Worm (Caenorhabditis elegans): ENCODE results near the gene F54C8.6.

ce11 chrIII:9467095-9467494 lies 17.4 kb upstream of the F54C8.6 start, which contains the start of gene baf-1:
- TF ChIP-seq nhr-77 (tag; optimal IDR thresholded peaks at IDR 0.05): no peak
- no peak for TF ChIP-seq nhr-28 (tag; optimal IDR thresholded peaks at IDR 0.05)
- peak; percentile 84 for TF ChIP-seq pha-4 (tag; optimal IDR thresholded peaks at IDR 0.05)
- peak; percentile 51 for TF ChIP-seq snpc-4 (tag; optimal IDR thresholded peaks at IDR 0.05)
- TF ChIP-seq mdl-1 (tag; optimal IDR thresholded peaks at IDR 0.05): no peak
- no peak for TF ChIP-seq tbx-2 (tag; optimal IDR thresholded peaks at IDR 0.05)
- TF ChIP-seq fkh-2 (tag; optimal IDR thresholded peaks at IDR 0.05): no peak
- no peak for TF ChIP-seq elt-3 (tag; optimal IDR thresholded peaks at IDR 0.05)
- no peak for TF ChIP-seq egl-27 (tag; optimal IDR thresholded peaks at IDR 0.05)
- TF ChIP-seq nhr-76 (tag; optimal IDR thresholded peaks at IDR 0.05): no peak
- TF ChIP-seq nhr-25 (tag; optimal IDR thresholded peaks at IDR 0.05): peak; percentile 74
- no peak for TF ChIP-seq fos-1 (tag; optimal IDR thresholded peaks at IDR 0.05)
- no peak for TF ChIP-seq nhr-12 (tag; optimal IDR thresholded peaks at IDR 0.05)
- peak; percentile 68 for TF ChIP-seq nhr-23 (tag; optimal IDR thresholded peaks at IDR 0.05)
